Worm (Caenorhabditis elegans): ENCODE measurements around the gene T03E6.9.

The T03E6.9 gene

ce11 chrV:16582973-16583372, 17.6 kb downstream of the T03E6.9 start, which contains the start of gene str-150:
str-150 (plus strand) TSS chrV:16583273.
- TF ChIP-seq pag-3 (tag; optimal IDR thresholded peaks at IDR 0.05; ENCODE audit: borderline replicate concordance) (no peak), ceh-19 (GFP tag; optimal IDR thresholded peaks at IDR 0.05) (no peak), madf-2 (tag; optimal IDR thresholded peaks at IDR 0.05) (no peak), hlh-15 (tag; optimal IDR thresholded peaks at IDR 0.05) (no peak)

- TF ChIP-seq syd-9 (tag; optimal IDR thresholded peaks at IDR 0.05) (no peak), ttx-3 (tag; optimal IDR thresholded peaks at IDR 0.05) (no peak), fkh-6 (tag; optimal IDR thresholded peaks at IDR 0.05) (no peak), ceh-24 (tag; optimal IDR thresholded peaks at IDR 0.05) (no peak), C08G9.2 (tag; optimal IDR thresholded peaks at IDR 0.05) (no peak), sox-2 (GFP tag; IDR thresholded peaks at IDR 0.05) (no peak), hlh-15 (tag; optimal IDR thresholded peaks at IDR 0.05) (no peak), madf-2 (tag; optimal IDR thresholded peaks at IDR 0.05) (no peak), K09A11.1 (tag; optimal IDR thresholded peaks at IDR 0.05; ENCODE audit: insufficient read depth) (no peak), unc-3 (GFP tag; conservative IDR thresholded peaks at IDR 0.05) (no peak), unc-3 (tag; optimal IDR thresholded peaks at IDR 0.05) (no peak), dmd-4 (tag; optimal IDR thresholded peaks at IDR 0.05; ENCODE audit: borderline replicate concordance) (no peak), unc-86 (tag; optimal IDR thresholded peaks at IDR 0.05) (no peak), tbx-2 (tag; optimal IDR thresholded peaks at IDR 0.05) (no peak), elt-2 (tag; optimal IDR thresholded peaks at IDR 0.05) (no peak), pha-2 (tag; optimal IDR thresholded peaks at IDR 0.05) (no peak), ceh-48 (tag; optimal IDR thresholded peaks at IDR 0.05) (no peak), pros-1 (tag; optimal IDR thresholded peaks at IDR 0.05) (no peak), sox-4 (tag; optimal IDR thresholded peaks at IDR 0.05) (no peak), ceh-34 (tag; optimal IDR thresholded peaks at IDR 0.05) (no peak), ceh-14 (tag; optimal IDR thresholded peaks at IDR 0.05) (no peak)
Observed at ce11 chrV:16581061-16581460, 19.5 kb downstream of the T03E6.9 start.

DNA sequence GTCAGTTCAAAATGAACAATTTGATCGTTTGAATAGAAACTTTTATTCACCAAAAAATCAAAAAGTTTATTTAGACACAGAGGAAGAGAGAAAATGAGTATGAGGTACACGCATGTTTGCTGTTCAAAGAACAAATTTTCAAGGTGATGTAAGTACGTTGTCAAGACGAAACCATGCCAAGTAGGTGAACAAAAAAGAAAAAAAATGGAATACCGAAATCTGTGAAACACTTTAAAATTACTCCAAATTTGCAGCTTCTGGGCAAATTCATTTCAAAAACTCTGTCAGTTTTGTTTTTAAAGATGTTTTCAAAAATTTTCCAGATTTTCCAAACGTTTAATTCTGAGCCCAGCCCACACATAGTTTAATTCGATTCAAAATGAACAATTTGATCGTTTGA, 20.1 kb downstream of the T03E6.9 start, which contains the start of gene nhr-271:
Gene nhr-271 (minus strand): TSS at position 101 of the 400 bp plus-strand sequence.
- TF ChIP-seq ref-2 (tag; optimal IDR thresholded peaks at IDR 0.05) (no peak), dmd-4 (tag; optimal IDR thresholded peaks at IDR 0.05; ENCODE audit: borderline replicate concordance) (no peak), tbx-7 (tag; optimal IDR thresholded peaks at IDR 0.05) (no peak), unc-42 (tag; optimal IDR thresholded peaks at IDR 0.05) (no peak), hlh-30 (tag; optimal IDR thresholded peaks at IDR 0.05; ENCODE audit: insufficient read depth) (no peak), pros-1 (tag; optimal IDR thresholded peaks at IDR 0.05) (no peak), elt-2 (tag; optimal IDR thresholded peaks at IDR 0.05) (no peak), K09A11.1 (tag; optimal IDR thresholded peaks at IDR 0.05; ENCODE audit: insufficient read depth) (no peak), hlh-6 (tag; optimal IDR thresholded peaks at IDR 0.05) (no peak)

DNA sequence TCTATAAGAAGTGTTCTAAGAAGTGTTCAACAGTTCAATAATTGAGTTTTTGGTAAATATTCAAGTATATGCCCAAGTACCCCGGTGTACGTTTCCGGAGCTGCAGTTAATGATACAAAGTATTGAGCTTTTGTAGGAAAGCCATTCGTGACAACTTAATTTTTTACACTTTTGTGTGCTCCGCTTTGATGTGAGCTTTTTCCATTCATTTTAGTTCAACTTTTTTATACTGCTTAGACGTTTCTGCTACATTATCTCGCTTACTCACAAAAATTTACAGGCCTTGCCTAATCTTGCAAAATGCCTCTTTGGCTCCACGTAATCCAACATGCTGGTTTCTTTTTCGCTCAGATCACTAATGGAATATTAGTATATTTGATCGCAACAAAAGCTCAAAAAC, 24.6 kb downstream of the T03E6.9 start, which contains the start of gene str-151:
Gene str-151 (plus strand): TSS at position 301 of the 400 bp plus-strand sequence.
- TF ChIP-seq ceh-6 (GFP tag; optimal IDR thresholded peaks at IDR 0.05) (no peak), ceh-30 (tag; optimal IDR thresholded peaks at IDR 0.05) (no peak), F13H6.1 (tag; optimal IDR thresholded peaks at IDR 0.05) (no peak), rnt-1 (tag; optimal IDR thresholded peaks at IDR 0.05) (no peak), ztf-16 (tag; optimal IDR thresholded peaks at IDR 0.05) (no peak), elt-4 (tag; optimal IDR thresholded peaks at IDR 0.05) (no peak), hlh-30 (tag; optimal IDR thresholded peaks at IDR 0.05; ENCODE audit: insufficient read depth) (no peak), fkh-10 (GFP tag; optimal IDR thresholded peaks at IDR 0.05) (no peak), zip-5 (tag; optimal IDR thresholded peaks at IDR 0.05) (no peak)
